Worm (Caenorhabditis elegans) whole organism, midembryonic: ENCODE measurements around the gene srj-42.

ENCODE experiments used
- T22C8.4 ChIP-seq: fragments of 200-800 bp; sonication (Bioruptor generic); IDR thresholded peaks from 2 replicates; pipeline ENCODE4 v1.3.6; 2022; ENCODE audit warnings: missing genetic modification characterization, missing compliant biosample characterization
- cog-1 ChIP-seq: sonication (generic microtip); optimal IDR thresholded peaks from 2 replicates; lab custom pipeline; 2016; ENCODE audit warnings: missing genetic modification characterization, missing compliant biosample characterization
- flt-1 ChIP-seq: fragments of 200-800 bp; sonication (Bioruptor generic); IDR thresholded peaks from 2 replicates; pipeline ENCODE4 v1.3.6; 2022; ENCODE audit warnings: missing genetic modification characterization, missing compliant biosample characterization
- klf-2 ChIP-seq: fragments of 200-800 bp; sonication (Bioruptor generic); conservative IDR thresholded peaks from 2 replicates; pipeline ENCODE4 v1.3.6; 2022; ENCODE audit warnings: missing genetic modification reagents, missing genetic modification characterization, missing compliant biosample characterization
- med-1 ChIP-seq: sonication (generic microtip); optimal IDR thresholded peaks from 2 replicates; lab custom pipeline; 2017; ENCODE audit warnings: missing genetic modification characterization, mild to moderate bottlenecking, missing compliant biosample characterization, antibody characterized with exemption, missing genetic modification reagents; ENCODE audit not compliant: insufficient read depth
- ref-1 ChIP-seq: fragments of 200-800 bp; sonication (Bioruptor generic); conservative IDR thresholded peaks from 2 replicates; pipeline ENCODE4 v1.3.6; 2022; ENCODE audit warnings: missing genetic modification reagents, missing genetic modification characterization, missing compliant biosample characterization
- tab-1 ChIP-seq: fragments of 200-800 bp; sonication (Bioruptor generic); IDR thresholded peaks from 2 replicates; pipeline ENCODE4 v1.3.6; 2022; ENCODE audit warnings: missing genetic modification characterization, missing compliant biosample characterization
- ztf-23 ChIP-seq: fragments of 200-800 bp; sonication (Bioruptor generic); IDR thresholded peaks from 2 replicates; pipeline ENCODE4 v1.3.6; 2022; ENCODE audit warnings: missing genetic modification reagents, missing genetic modification characterization, missing compliant biosample characterization
- ztf-29 ChIP-seq: fragments of 200-800 bp; sonication (Bioruptor generic); IDR thresholded peaks from 2 replicates; pipeline ENCODE4 v1.3.6; 2022; ENCODE audit warnings: missing genetic modification reagents, missing genetic modification characterization, missing compliant biosample characterization

The srj-42 gene

ce11 chrIV:15210482-15210881, 41.6 kb downstream of the srj-42 start:
- TF ChIP-seq ztf-23 (GFP tag; lab: Robert Waterston, UW), result no peak
- TF ChIP-seq T22C8.4 (GFP tag; lab: Robert Waterston, UW), result no peak
- no peak for TF ChIP-seq tab-1 (GFP tag; lab: Robert Waterston, UW)
- no peak for TF ChIP-seq flt-1 (GFP tag; lab: Robert Waterston, UW)
- TF ChIP-seq ztf-29, result no peak
- no peak for TF ChIP-seq med-1 (GFP tag; lab: Kevin White, UChicago)
- no peak for TF ChIP-seq cog-1 (tag; lab: Kevin White, UChicago)
- TF ChIP-seq ref-1 (GFP tag; lab: Robert Waterston, UW), result no peak
- no peak for TF ChIP-seq klf-2 (GFP tag; lab: Robert Waterston, UW)

- TF ChIP-seq flt-1 (GFP tag; lab: Robert Waterston, UW) (no peak), cog-1 (tag; lab: Kevin White, UChicago) (no peak), klf-2 (GFP tag; lab: Robert Waterston, UW) (no peak)
Observed at ce11 chrIV:15206649-15207048, 45.4 kb downstream of the srj-42 start.

- TF ChIP-seq ztf-23 (GFP tag; lab: Robert Waterston, UW) (no peak), ref-1 (GFP tag; lab: Robert Waterston, UW) (no peak), tab-1 (GFP tag; lab: Robert Waterston, UW) (no peak), klf-2 (GFP tag; lab: Robert Waterston, UW) (no peak), med-1 (GFP tag; lab: Kevin White, UChicago) (no peak), ztf-29 (no peak)
Observed at ce11 chrIV:15202923-15203322, 49.1 kb downstream of the srj-42 start, which contains the start of gene sra-30. sra-30 (minus strand) TSS chrIV:15203023.
